Worm (Caenorhabditis elegans) whole organism, L4/young adult: ENCODE data around the gene cgp-1.

ENCODE experiments used
- W03F9.2 ChIP-seq: fragments of 150-350 bp; optimal IDR thresholded peaks from 2 replicates; lab custom pipeline; 2014; ENCODE audit warnings: missing biosample characterization, missing genetic modification characterization
- him-1 ChIP-seq: sonication (generic microtip); optimal IDR thresholded peaks from 2 replicates; lab custom pipeline; 2016; ENCODE audit warnings: missing genotype, missing genetic modification reagents, missing genetic modification characterization, missing compliant biosample characterization

ce11 chrV:166687-167086 lies 44.1 kb upstream of the cgp-1 start, which contains the start of gene Y108G3AL.2:
- TF ChIP-seq him-1 (no peak), W03F9.2 (tag; lab: Kevin White, UChicago) (no peak)
